Worm (Caenorhabditis elegans) whole organism, early embryonic: ENCODE measurements around the gene F15G9.6.

ENCODE experiments used
- B0310.2 ChIP-seq: sonication (generic microtip); optimal IDR thresholded peaks from 2 replicates; lab custom pipeline; 2016; ENCODE audit warnings: mild to moderate bottlenecking, missing genetic modification characterization, missing compliant biosample characterization
- F13C5.2 ChIP-seq: sonication (generic microtip); optimal IDR thresholded peaks from 2 replicates; lab custom pipeline; 2017; ENCODE audit warnings: mild to moderate bottlenecking, missing genetic modification characterization, inconsistent platforms, missing compliant biosample characterization
- aly-1 ChIP-seq: sonication (generic microtip); optimal IDR thresholded peaks from 2 replicates; lab custom pipeline; 2016; ENCODE audit warnings: missing genetic modification characterization, missing compliant biosample characterization
- ama-1 ChIP-seq: fragments of 150-350 bp; optimal IDR thresholded peaks from 2 replicates; lab custom pipeline; 2014
- ceh-13 ChIP-seq: fragments of 200-800 bp; sonication (Bioruptor generic); optimal IDR thresholded peaks from 2 replicates; lab custom pipeline; 2018; ENCODE audit warnings: mild to moderate bottlenecking, missing genetic modification characterization, missing compliant biosample characterization
- ceh-36 ChIP-seq: sonication (generic microtip); optimal IDR thresholded peaks from 2 replicates; lab custom pipeline; 2016; ENCODE audit warnings: missing genetic modification characterization, inconsistent platforms, missing compliant biosample characterization
- ets-7 ChIP-seq: sonication (generic microtip); optimal IDR thresholded peaks from 2 replicates; lab custom pipeline; 2016; ENCODE audit warnings: missing genotype, missing genetic modification characterization, missing compliant biosample characterization
- flt-1 ChIP-seq: fragments of 200-800 bp; sonication (Bioruptor generic); IDR thresholded peaks from 2 replicates; pipeline ENCODE4 v1.3.6; 2022; ENCODE audit warnings: missing genetic modification characterization, missing compliant biosample characterization
- hmbx-1 ChIP-seq: sonication (generic microtip); optimal IDR thresholded peaks from 2 replicates; lab custom pipeline; 2016; ENCODE audit warnings: mild to moderate bottlenecking, missing genetic modification characterization, missing compliant biosample characterization
- hmg-4 ChIP-seq: fragments of 200-800 bp; sonication (Bioruptor generic); optimal IDR thresholded peaks from 2 replicates; lab custom pipeline; 2018; ENCODE audit warnings: mild to moderate bottlenecking, missing genetic modification characterization, missing compliant biosample characterization
- hnd-1 ChIP-seq: sonication (generic microtip); optimal IDR thresholded peaks from 2 replicates; lab custom pipeline; 2016; ENCODE audit warnings: missing genetic modification characterization, missing compliant biosample characterization
- pes-1 ChIP-seq: fragments of 200-800 bp; sonication (Bioruptor generic); IDR thresholded peaks from 2 replicates; pipeline ENCODE4 v1.3.6; 2022; ENCODE audit warnings: missing genetic modification reagents, missing genetic modification characterization, missing compliant biosample characterization
- scrt-1 ChIP-seq: fragments of 200-800 bp; sonication (Bioruptor generic); IDR thresholded peaks from 2 replicates; pipeline ENCODE4 v1.3.6; 2022; ENCODE audit warnings: missing genetic modification characterization, missing compliant biosample characterization
- sea-1 ChIP-seq: fragments of 200-800 bp; sonication (Bioruptor generic); conservative IDR thresholded peaks from 2 replicates; pipeline ENCODE4 v1.3.6; 2022; ENCODE audit warnings: missing genetic modification characterization, missing compliant biosample characterization
- tbx-11 ChIP-seq: fragments of 200-800 bp; sonication (Bioruptor generic); IDR thresholded peaks from 2 replicates; pipeline ENCODE4 v1.3.6; 2022; ENCODE audit warnings: missing genetic modification characterization, missing compliant biosample characterization
- tbx-37 ChIP-seq: fragments of 200-800 bp; sonication (Bioruptor generic); conservative IDR thresholded peaks from 2 replicates; pipeline ENCODE4 v1.3.6; 2022; ENCODE audit warnings: missing genetic modification reagents, missing genetic modification characterization, missing compliant biosample characterization
- tra-4 ChIP-seq: sonication (generic microtip); optimal IDR thresholded peaks from 2 replicates; lab custom pipeline; 2017; ENCODE audit warnings: missing genetic modification characterization, missing compliant biosample characterization

F15G9.6 gene

DNA sequence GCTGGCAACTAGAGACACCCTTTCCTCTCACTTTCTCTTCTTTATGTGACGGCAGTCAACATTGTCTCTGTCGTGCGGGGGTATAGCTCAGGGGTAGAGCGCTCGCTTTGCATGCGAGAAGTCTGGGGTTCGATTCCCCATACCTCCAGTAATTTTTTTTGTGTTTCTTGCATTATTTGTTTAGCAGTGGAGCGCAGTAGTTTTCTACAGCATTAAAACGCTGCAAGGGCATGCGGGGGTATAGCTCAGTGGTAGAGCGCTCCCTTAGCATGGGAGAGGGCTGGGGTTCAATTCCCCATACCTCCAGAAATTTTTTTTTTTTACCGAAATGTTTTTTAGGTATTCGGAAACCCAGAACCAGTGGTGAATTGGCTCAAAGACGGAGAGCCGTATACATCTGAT lies 34.0 kb downstream of the F15G9.6 start:
- peak; percentile 99 for TF ChIP-seq tbx-11 (GFP tag; lab: Robert Waterston, UW)
- peak; percentile 91 for TF ChIP-seq tra-4 (tag; lab: Kevin White, UChicago)
- TF ChIP-seq aly-1 (tag; lab: Kevin White, UChicago) = peak; percentile 98
- TF ChIP-seq sea-1 = peak; percentile 98
- TF ChIP-seq B0310.2 (tag; lab: Kevin White, UChicago) = peak; percentile 98
- TF ChIP-seq flt-1 (GFP tag; lab: Robert Waterston, UW) = peak; percentile 98
- TF ChIP-seq ets-7 (tag; lab: Kevin White, UChicago) = peak; percentile 93
- TF ChIP-seq ceh-13 (GFP tag; lab: Kevin White, UChicago) = peak; percentile 95
- peak; percentile 99 for TF ChIP-seq scrt-1 (GFP tag; lab: Robert Waterston, UW)
- TF ChIP-seq ceh-36 (tag; lab: Kevin White, UChicago) = peak; percentile 95
- peak; percentile 92 for TF ChIP-seq hmbx-1 (tag; lab: Kevin White, UChicago)
- peak; percentile 99 for TF ChIP-seq hmg-4 (GFP tag; lab: Kevin White, UChicago)
- TF ChIP-seq F13C5.2 (tag; lab: Kevin White, UChicago) = peak; percentile 97
- peak; percentile 95 for TF ChIP-seq hnd-1 (tag; lab: Kevin White, UChicago)
- TF ChIP-seq pes-1 (GFP tag; lab: Robert Waterston, UW) = peak; percentile 99
- TF ChIP-seq tbx-37 (GFP tag; lab: Robert Waterston, UW) = peak; percentile 99

DNA sequence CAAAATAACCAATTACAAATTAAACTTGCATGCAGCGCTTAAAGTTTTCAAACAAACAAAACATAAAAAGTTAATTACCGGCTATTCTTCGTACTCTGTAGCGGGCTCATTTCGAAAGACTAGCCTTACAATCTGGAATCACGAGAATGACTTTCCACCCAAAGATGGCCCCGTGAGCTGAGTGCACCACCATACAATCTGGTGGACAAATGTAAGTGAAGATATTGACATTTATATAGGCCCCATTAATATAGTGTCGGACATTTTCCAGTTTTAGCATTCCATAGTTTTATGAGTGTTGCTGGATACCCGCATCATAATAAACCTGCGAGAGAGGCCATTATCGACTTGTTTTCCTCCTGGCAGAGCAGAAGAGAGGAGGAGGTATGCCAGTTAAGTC lies 45.0 kb downstream of the F15G9.6 start:
- TF ChIP-seq F13C5.2 (tag; lab: Kevin White, UChicago) = no peak

- TF ChIP-seq ama-1 (lab: Kevin White, UChicago) (no peak), tbx-11 (GFP tag; lab: Robert Waterston, UW) (no peak)
Measured at ce11 chrX:9756971-9757370, 47.4 kb downstream of the F15G9.6 start, which contains the start of gene T09B9.1. Gene T09B9.1 (plus strand): TSS chrX:9757271.

DNA sequence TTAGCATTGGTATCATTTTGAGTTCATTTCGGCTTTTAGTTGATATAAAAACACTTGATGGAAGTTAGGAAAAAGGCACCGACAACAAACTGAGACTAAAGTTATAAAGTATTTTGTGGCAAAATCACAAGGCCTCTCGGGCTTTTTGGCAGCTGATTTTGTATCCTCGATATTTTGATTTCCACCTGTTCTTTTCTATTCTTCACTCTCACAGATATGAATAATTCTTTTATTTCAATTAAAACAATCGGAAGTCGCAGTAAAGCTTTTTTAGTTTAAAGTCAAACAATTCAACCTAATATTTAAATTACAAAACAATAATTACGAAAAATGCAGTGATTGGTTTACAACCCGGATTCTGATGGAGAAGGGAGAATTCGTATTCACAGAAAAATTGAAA lies 51.7 kb downstream of the F15G9.6 start, which contains the start of gene T09B9.3:
Gene T09B9.3 (minus strand): TSS at position 101 of the 400 bp plus-strand sequence.
- TF ChIP-seq ceh-36 (tag; lab: Kevin White, UChicago) = no peak
- TF ChIP-seq ceh-13 (GFP tag; lab: Kevin White, UChicago) = no peak
- TF ChIP-seq aly-1 (tag; lab: Kevin White, UChicago) = no peak
- TF ChIP-seq B0310.2 (tag; lab: Kevin White, UChicago) = no peak
- TF ChIP-seq ama-1 (lab: Kevin White, UChicago) = no peak
- TF ChIP-seq F13C5.2 (tag; lab: Kevin White, UChicago) = no peak
- TF ChIP-seq pes-1 (GFP tag; lab: Robert Waterston, UW) = no peak
- TF ChIP-seq hmbx-1 (tag; lab: Kevin White, UChicago) = no peak
- TF ChIP-seq ets-7 (tag; lab: Kevin White, UChicago) = no peak
- no peak for TF ChIP-seq sea-1
- TF ChIP-seq tbx-37 (GFP tag; lab: Robert Waterston, UW) = no peak
- no peak for TF ChIP-seq flt-1 (GFP tag; lab: Robert Waterston, UW)
- TF ChIP-seq tbx-11 (GFP tag; lab: Robert Waterston, UW) = no peak
- no peak for TF ChIP-seq scrt-1 (GFP tag; lab: Robert Waterston, UW)
- TF ChIP-seq hnd-1 (tag; lab: Kevin White, UChicago) = no peak
- no peak for TF ChIP-seq tra-4 (tag; lab: Kevin White, UChicago)
